Worm (Caenorhabditis elegans): ENCODE results near the gene C26H9A.3.

C26H9A.3 gene

ce11 chrIV:12594574-12594973 lies 44.6 kb downstream of the C26H9A.3 start (continued):
- no peak for TF ChIP-seq hlh-26 (GFP tag; conservative IDR thresholded peaks at IDR 0.05)
- peak; percentile 90 for TF ChIP-seq die-1 (tag; optimal IDR thresholded peaks at IDR 0.05)
- peak; percentile 86 for TF ChIP-seq B0261.1 (tag; optimal IDR thresholded peaks at IDR 0.05)
- peak; percentile 76 for TF ChIP-seq zim-3 (tag; optimal IDR thresholded peaks at IDR 0.05)
- 0 out of 2 replicates have a peak, but pooled peaks have one; percentile 51 for TF ChIP-seq pbrm-1 (GFP tag; IDR thresholded peaks at IDR 0.05)
- peak; percentile 64 for TF ChIP-seq lin-54 (GFP tag; optimal IDR thresholded peaks at IDR 0.05)
- no peak for TF ChIP-seq F57C9.4 (tag; optimal IDR thresholded peaks at IDR 0.05)
- TF ChIP-seq nfya-2 (GFP tag; IDR thresholded peaks at IDR 0.05) = no peak
- TF ChIP-seq Y67H2A.10 (GFP tag; conservative IDR thresholded peaks at IDR 0.05) = no peak
- peak; percentile 70; the same call in 1 of the 2 replicates for TF ChIP-seq egl-44 (GFP tag; IDR thresholded peaks at IDR 0.05)
- 0 out of 2 replicates have a peak, but pooled peaks have one; percentile 11 for TF ChIP-seq hsf-1 (GFP tag; IDR thresholded peaks at IDR 0.05)
- peak; percentile 19 for TF ChIP-seq akir-1 (GFP tag; optimal IDR thresholded peaks at IDR 0.05)
- TF ChIP-seq snpc-3.4 (tag; optimal IDR thresholded peaks at IDR 0.05) = peak; percentile 40
- 0 out of 2 replicates have a peak, but pooled peaks have one; percentile 37 for TF ChIP-seq ceh-40 (GFP tag; IDR thresholded peaks at IDR 0.05)
- TF ChIP-seq K12H6.12 (tag; optimal IDR thresholded peaks at IDR 0.05) = peak; percentile 58
- TF ChIP-seq ztf-28 (GFP tag; IDR thresholded peaks at IDR 0.05) = peak; percentile 89
- TF ChIP-seq ztf-25 (GFP tag; IDR thresholded peaks at IDR 0.05) = peak; percentile 90; the same call in 1 of the 2 replicates
- TF ChIP-seq B0035.1 (tag; optimal IDR thresholded peaks at IDR 0.05) = peak; percentile 42
- TF ChIP-seq ztf-26 (tag; optimal IDR thresholded peaks at IDR 0.05) = peak; percentile 59
- no peak for TF ChIP-seq ets-4 (GFP tag; optimal IDR thresholded peaks at IDR 0.05)
- TF ChIP-seq mxl-1 (tag; optimal IDR thresholded peaks at IDR 0.05) = peak; percentile 44
- TF ChIP-seq B0019.2 (GFP tag; conservative IDR thresholded peaks at IDR 0.05) = no peak
- TF ChIP-seq unc-62 (GFP tag; optimal IDR thresholded peaks at IDR 0.05) = no peak
- peak; percentile 74 for TF ChIP-seq chd-7 (tag; optimal IDR thresholded peaks at IDR 0.05)
- peak; percentile 59 for TF ChIP-seq athp-1 (tag; optimal IDR thresholded peaks at IDR 0.05)
- peak; percentile 72; the same call in 1 of the 2 replicates for TF ChIP-seq K11D2.4 (GFP tag; IDR thresholded peaks at IDR 0.05)
- TF ChIP-seq attf-6 (GFP tag; IDR thresholded peaks at IDR 0.05) = peak; percentile 66; the same call in 1 of the 2 replicates
- TF ChIP-seq egrh-3 (GFP tag; IDR thresholded peaks at IDR 0.05) = peak; percentile 76
- TF ChIP-seq atf-7 (tag; optimal IDR thresholded peaks at IDR 0.05) = peak; percentile 52
- peak; percentile 78 for TF ChIP-seq snpc-4 (GFP tag; optimal IDR thresholded peaks at IDR 0.05)
- peak in 3 of 4 experiments; percentile 53 to 84 (median 84) for TF ChIP-seq snpc-4 (tag; optimal IDR thresholded peaks at IDR 0.05)
- no peak for TF ChIP-seq tbx-9 (tag; optimal IDR thresholded peaks at IDR 0.05; ENCODE audit: borderline replicate concordance)
- no peak for TF ChIP-seq T26A5.8 (tag; optimal IDR thresholded peaks at IDR 0.05)
- TF ChIP-seq lin-40 (tag; optimal IDR thresholded peaks at IDR 0.05) = peak; percentile 69
- peak; percentile 47 for TF ChIP-seq ceh-27 (GFP tag; optimal IDR thresholded peaks at IDR 0.05)
- TF ChIP-seq unc-130 (GFP tag; optimal IDR thresholded peaks at IDR 0.05) = peak; percentile 50
- peak; percentile 72 for TF ChIP-seq somi-1 (GFP tag; optimal IDR thresholded peaks at IDR 0.05)
- peak; percentile 64; the same call in 1 of the 2 replicates for TF ChIP-seq Y53G8AR.9 (GFP tag; conservative IDR thresholded peaks at IDR 0.05)
- TF ChIP-seq efl-1 (GFP tag; optimal IDR thresholded peaks at IDR 0.05) = peak; percentile 2
- TF ChIP-seq mcd-1 (GFP tag; IDR thresholded peaks at IDR 0.05) = peak; percentile 76
- TF ChIP-seq sdz-38 (tag; optimal IDR thresholded peaks at IDR 0.05) = no peak
- no peak for TF ChIP-seq tlf-1 (GFP tag; optimal IDR thresholded peaks at IDR 0.05)
- TF ChIP-seq snpc-1.1 (tag; optimal IDR thresholded peaks at IDR 0.05; ENCODE audit: insufficient read depth) = no peak
- peak; percentile 71 for TF ChIP-seq zfh-2 (GFP tag; conservative IDR thresholded peaks at IDR 0.05)
- TF ChIP-seq F52B5.7 (tag; optimal IDR thresholded peaks at IDR 0.05) = peak; percentile 48
- peak; percentile 60 for TF ChIP-seq ceh-100 (GFP tag; IDR thresholded peaks at IDR 0.05)
- TF ChIP-seq let-607 (tag; optimal IDR thresholded peaks at IDR 0.05) = peak; percentile 13 to 44
- TF ChIP-seq snpc-1.3 (tag; optimal IDR thresholded peaks at IDR 0.05; ENCODE audit: insufficient read depth) = no peak

Measured in whole organism, young adult.